Fruit fly (Drosophila melanogaster) whole organism: ENCODE data around the gene Alp11.

Experiments
- CG8478 ChIP-seq: fragments of >200 bp; optimal IDR thresholded peaks from 2 replicates; lab custom pipeline; 2018; ENCODE audit warnings: inconsistent platforms
- pan ChIP-seq: fragments of >200 bp; optimal IDR thresholded peaks from 2 replicates; lab custom pipeline; 2017
- psq ChIP-seq: fragments of >200 bp; optimal IDR thresholded peaks from 2 replicates; lab custom pipeline; 2017
- usp ChIP-seq: fragments of >200 bp; optimal IDR thresholded peaks from 2 replicates; lab custom pipeline; 2017; ENCODE audit warnings: missing biosample characterization, missing genetic modification characterization, mixed read lengths

- TF ChIP-seq psq (lab: Kevin White, UChicago) (no peak), pan (lab: Kevin White, UChicago) (no peak), CG8478 (lab: Kevin White, UChicago) (no peak), usp (GFP tag; lab: Kevin White, UChicago) (no peak)
Observed at dm6 chrX:15631465-15631864, 43.9 kb downstream of the Alp11 start.
